Fruit fly (Drosophila melanogaster) whole organism, adult: ENCODE data around the gene Octbeta3R.
"Not testable (repeated sequence)": the region's sequence is repeated elsewhere in the genome, so short reads cannot be mapped to it uniquely, and the experiment has no call there.

Source experiments
- CG11617 ChIP-seq: fragments of 200-800 bp; sonication (Bioruptor generic); optimal IDR thresholded peaks from 2 replicates; lab custom pipeline; 2017; ENCODE audit warnings: mild to moderate bottlenecking, missing biosample characterization, missing genetic modification reagents, missing genetic modification characterization
- CG12768 ChIP-seq: fragments of 200-800 bp; sonication (Bioruptor generic); optimal IDR thresholded peaks from 2 replicates; lab custom pipeline; 2017; ENCODE audit warnings: missing biosample characterization, missing genetic modification characterization, mild to moderate bottlenecking, moderate library complexity, missing genetic modification reagents
- CG14711 ChIP-seq: fragments of 200-800 bp; sonication (Bioruptor generic); optimal IDR thresholded peaks from 2 replicates; lab custom pipeline; 2018; ENCODE audit warnings: missing biosample characterization, mild to moderate bottlenecking, missing genetic modification characterization, moderate library complexity
- CG1620 ChIP-seq: fragments of 200-800 bp; sonication (Bioruptor generic); optimal IDR thresholded peaks from 2 replicates; lab custom pipeline; 2016; ENCODE audit warnings: missing biosample characterization, missing genetic modification characterization
- CG33017 ChIP-seq: fragments of 200-800 bp; sonication (Bioruptor generic); optimal IDR thresholded peaks from 2 replicates; lab custom pipeline; 2018; ENCODE audit warnings: missing biosample characterization, mild to moderate bottlenecking, missing genetic modification characterization, moderate library complexity
- CG5204 ChIP-seq: fragments of 200-800 bp; sonication (Bioruptor generic); optimal IDR thresholded peaks from 2 replicates; lab custom pipeline; 2016; ENCODE audit warnings: missing biosample characterization, missing genetic modification characterization
- CG7045 ChIP-seq: fragments of 200-800 bp; sonication (Bioruptor generic); optimal IDR thresholded peaks from 2 replicates; lab custom pipeline; 2017; ENCODE audit warnings: missing biosample characterization, mild to moderate bottlenecking, missing genetic modification characterization
- CG7101 ChIP-seq: fragments of 200-800 bp; sonication (Bioruptor generic); optimal IDR thresholded peaks from 2 replicates; lab custom pipeline; 2018; ENCODE audit warnings: missing biosample characterization, mild to moderate bottlenecking, missing genetic modification characterization, moderate library complexity
- Clk ChIP-seq: fragments of 200-800 bp; sonication (Bioruptor generic); optimal IDR thresholded peaks from 2 replicates; lab custom pipeline; 2017; ENCODE audit warnings: missing biosample characterization, missing genetic modification characterization
- Crg-1 ChIP-seq: fragments of 200-800 bp; sonication (Bioruptor generic); optimal IDR thresholded peaks from 2 replicates; lab custom pipeline; 2016; ENCODE audit warnings: missing biosample characterization, missing genetic modification characterization
- Mnt ChIP-seq: fragments of 200-800 bp; sonication (Bioruptor generic); optimal IDR thresholded peaks from 2 replicates; lab custom pipeline; 2016; ENCODE audit warnings: missing biosample characterization, mild to moderate bottlenecking, missing genetic modification characterization
- bab1 ChIP-seq: fragments of 200-800 bp; sonication (Bioruptor generic); optimal IDR thresholded peaks from 3 replicates; lab custom pipeline; 2019; ENCODE audit warnings: missing biosample characterization, mild to moderate bottlenecking, missing genetic modification characterization, moderate library complexity
- cic ChIP-seq: fragments of 200-800 bp; sonication (Bioruptor generic); optimal IDR thresholded peaks from 2 replicates; lab custom pipeline; 2017; ENCODE audit warnings: missing biosample characterization, mild to moderate bottlenecking, missing genetic modification characterization, moderate library complexity
- cnc ChIP-seq, 2 experiments: fragments of >200 bp; optimal IDR thresholded peaks; 2 replicates each; lab custom pipeline; 2017
- kay ChIP-seq: fragments of 200-800 bp; sonication (Bioruptor generic); peaks from one replicate; lab custom pipeline; 2016; ENCODE audit warnings: missing biosample characterization, missing genetic modification characterization, borderline replicate concordance
- ovo ChIP-seq: fragments of 200-800 bp; sonication (Bioruptor generic); optimal IDR thresholded peaks from 2 replicates; lab custom pipeline; 2016; ENCODE audit warnings: missing biosample characterization, missing genetic modification characterization
- tj ChIP-seq: fragments of 200-800 bp; sonication (Bioruptor generic); optimal IDR thresholded peaks from 3 replicates; lab custom pipeline; 2017; ENCODE audit warnings: missing biosample characterization, mild to moderate bottlenecking, missing genetic modification characterization, moderate library complexity
- toe ChIP-seq: fragments of 200-800 bp; sonication (Bioruptor generic); optimal IDR thresholded peaks from 2 replicates; lab custom pipeline; 2016; ENCODE audit warnings: missing biosample characterization, missing genetic modification characterization

Gene Octbeta3R

dm6 chr3R:12525888-12526287 lies 22.1 kb downstream of the Octbeta3R start, which contains the start of gene Hug:
Gene Hug (plus strand): TSS chr3R:12526188.
- TF ChIP-seq CG7101 (tag; lab: Kevin White, UChicago) (no peak), bab1 (GFP tag; lab: Kevin White, UChicago) (no peak), CG7045 (no peak)

- TF ChIP-seq bab1 (GFP tag; lab: Kevin White, UChicago) (no peak), CG11617 (GFP tag; lab: Kevin White, UChicago) (no peak), CG5204 (GFP tag; lab: Kevin White, UChicago) (no peak), cnc (optimal IDR thresholded peaks at IDR 0.05; lab: Kevin White, UChicago) (no peak), toe (GFP tag; lab: Kevin White, UChicago) (no peak), Crg-1 (GFP tag; lab: Kevin White, UChicago) (no peak), CG14711 (tag; lab: Kevin White, UChicago) (no peak), tj (GFP tag; lab: Kevin White, UChicago) (no peak), kay (no peak), cic (GFP tag; lab: Kevin White, UChicago) (no peak), ovo (GFP tag; lab: Kevin White, UChicago) (no peak), CG12768 (GFP tag; lab: Kevin White, UChicago) (no peak), CG33017 (tag; lab: Kevin White, UChicago) (no peak)
Measured at dm6 chr3R:12514997-12515396, 33.0 kb downstream of the Octbeta3R start.

- TF ChIP-seq bab1 (GFP tag; lab: Kevin White, UChicago); CG14711 (tag; lab: Kevin White, UChicago); Clk (GFP tag; lab: Kevin White, UChicago): not testable (repeated sequence)
Measured at dm6 chr3R:12508776-12509175, 39.3 kb downstream of the Octbeta3R start, which contains the start of gene Hsp70Bc. Gene Hsp70Bc (plus strand): TSS chr3R:12509076.

- TF ChIP-seq kay; cic (GFP tag; lab: Kevin White, UChicago); CG5204 (GFP tag; lab: Kevin White, UChicago): not testable (repeated sequence)
Measured at dm6 chr3R:12505493-12505892, 42.5 kb downstream of the Octbeta3R start, which contains the start of gene Hsp70Bb. Gene Hsp70Bb (plus strand): TSS chr3R:12505793.

dm6 chr3R:12502210-12502609 lies 45.8 kb downstream of the Octbeta3R start, which contains the start of gene Hsp70Bbb:
Gene Hsp70Bbb (plus strand): TSS chr3R:12502510.
- TF ChIP-seq CG11617 (GFP tag; lab: Kevin White, UChicago); ovo (GFP tag; lab: Kevin White, UChicago); cnc (optimal IDR thresholded peaks at IDR 0.05; lab: Kevin White, UChicago): not testable (repeated sequence)

- TF ChIP-seq Mnt (GFP tag; lab: Kevin White, UChicago); CG14711 (tag; lab: Kevin White, UChicago); CG1620 (GFP tag; lab: Kevin White, UChicago): not testable (repeated sequence)
Measured at dm6 chr3R:12467675-12468074, 80.4 kb downstream of the Octbeta3R start, which contains the start of gene Hsp70Ba. Gene Hsp70Ba (minus strand): TSS chr3R:12467776.

dm6 chr3R:12465198-12465597 lies 82.8 kb downstream of the Octbeta3R start, which contains the start of gene CG5608:
Gene CG5608 (minus strand): TSS chr3R:12465298.
- TF ChIP-seq cnc (optimal IDR thresholded peaks at IDR 0.05; lab: Kevin White, UChicago); CG5204 (GFP tag; lab: Kevin White, UChicago); CG7045: not testable (repeated sequence)
